Worm (Caenorhabditis elegans) whole organism, young adult: ENCODE results near the gene sedl-1.

Source experiments
- ets-4 ChIP-seq: fragments of 200-800 bp; sonication (Bioruptor generic); optimal IDR thresholded peaks from 2 replicates; lab custom pipeline; 2018; ENCODE audit warnings: mild to moderate bottlenecking, missing genetic modification characterization, missing compliant biosample characterization

Gene sedl-1

ce11 chrX:1389382-1389983, 50.6 kb downstream of the sedl-1 start (continued):
- peak; percentile 27 for TF ChIP-seq ets-4 (GFP tag; lab: Kevin White, UChicago)
- TF ChIP-seq, all 124 proteins: peak for 56
